Fruit fly (Drosophila melanogaster) whole organism, embryonic: ENCODE results near the gene CG33654.

Source experiments
- Bdp1 ChIP-seq: fragments of 200-800 bp; sonication (Bioruptor generic); optimal IDR thresholded peaks from 3 replicates; lab custom pipeline; 2016; ENCODE audit warnings: missing biosample characterization, missing genetic modification characterization
- Bgb ChIP-seq: fragments of 200-800 bp; sonication (Bioruptor generic); IDR thresholded peaks from 2 replicates; pipeline ENCODE4 v1.3.6; 2022; ENCODE audit warnings: missing biosample characterization, missing genetic modification characterization; ENCODE audit not compliant: partially characterized antibody
- CG10366 ChIP-seq: fragments of 200-800 bp; sonication (Bioruptor generic); IDR thresholded peaks from 2 replicates; pipeline ENCODE4 v1.3.6; 2022; ENCODE audit warnings: missing biosample characterization, missing genetic modification characterization
- CG1233 ChIP-seq: fragments of 200-800 bp; sonication (Bioruptor generic); optimal IDR thresholded peaks from 4 replicates; lab custom pipeline; 2018; ENCODE audit warnings: missing biosample characterization, mild to moderate bottlenecking, missing genetic modification characterization
- CG13123 ChIP-seq: fragments of 200-800 bp; sonication (Bioruptor generic); optimal IDR thresholded peaks from 2 replicates; lab custom pipeline; 2016; ENCODE audit warnings: missing biosample characterization, missing genetic modification characterization
- CG13287 ChIP-seq: fragments of 200-800 bp; sonication (Bioruptor generic); IDR thresholded peaks from 2 replicates; pipeline ENCODE4 v1.3.6; 2022; ENCODE audit warnings: missing biosample characterization, missing genetic modification characterization; ENCODE audit not compliant: partially characterized antibody
- CG14667 ChIP-seq: fragments of 200-800 bp; sonication (Bioruptor generic); IDR thresholded peaks from 2 replicates; pipeline ENCODE4 v1.3.6; 2022; ENCODE audit warnings: missing biosample characterization, missing genetic modification characterization
- CG14710 ChIP-seq: fragments of 200-800 bp; sonication (Bioruptor generic); optimal IDR thresholded peaks from 3 replicates; lab custom pipeline; 2019; ENCODE audit warnings: missing biosample characterization, mild to moderate bottlenecking, missing genetic modification characterization, moderate library complexity
- CG15479 ChIP-seq: fragments of 200-800 bp; sonication (Bioruptor generic); optimal IDR thresholded peaks from 3 replicates; lab custom pipeline; 2019; ENCODE audit warnings: missing biosample characterization, mild to moderate bottlenecking, missing genetic modification characterization, moderate library complexity
- CG17912 ChIP-seq: fragments of 200-800 bp; sonication (Bioruptor generic); optimal IDR thresholded peaks from 2 replicates; lab custom pipeline; 2018; ENCODE audit warnings: missing biosample characterization, mild to moderate bottlenecking, missing genetic modification characterization
- CG30020 ChIP-seq: fragments of 200-800 bp; optimal IDR thresholded peaks from 2 replicates; lab custom pipeline; 2019; ENCODE audit warnings: missing biosample characterization, mild to moderate bottlenecking, missing genetic modification characterization, moderate library complexity
- CG34224 ChIP-seq: fragments of 200-800 bp; sonication (Bioruptor generic); IDR thresholded peaks from 3 replicates; pipeline ENCODE4 v1.3.6; 2022; ENCODE audit warnings: missing biosample characterization, missing genetic modification characterization; ENCODE audit not compliant: partially characterized antibody
- CG34376 ChIP-seq: fragments of 200-800 bp; sonication (Bioruptor generic); optimal IDR thresholded peaks from 2 replicates; lab custom pipeline; 2018; ENCODE audit warnings: missing biosample characterization, mild to moderate bottlenecking, missing genetic modification characterization
- CG42726 ChIP-seq: fragments of 200-800 bp; sonication (Bioruptor generic); IDR thresholded peaks from 2 replicates; pipeline ENCODE4 v1.3.6; 2022; ENCODE audit warnings: missing biosample characterization, missing genetic modification characterization; ENCODE audit not compliant: partially characterized antibody
- CG6765 ChIP-seq: fragments of 200-800 bp; sonication (Bioruptor generic); optimal IDR thresholded peaks from 3 replicates; lab custom pipeline; 2017; ENCODE audit warnings: missing biosample characterization, mild to moderate bottlenecking, missing genetic modification characterization
- CG6791 ChIP-seq: fragments of 200-800 bp; sonication (Bioruptor generic); IDR thresholded peaks from 3 replicates; pipeline ENCODE4 v1.3.6; 2022; ENCODE audit warnings: missing biosample characterization, missing genetic modification characterization; ENCODE audit not compliant: partially characterized antibody
- CoRest ChIP-seq: fragments of 200-800 bp; sonication (Bioruptor generic); optimal IDR thresholded peaks from 3 replicates; lab custom pipeline; 2018; ENCODE audit warnings: missing biosample characterization, mild to moderate bottlenecking, missing genetic modification characterization, moderate library complexity
- D19A ChIP-seq: fragments of 200-800 bp; optimal IDR thresholded peaks from 3 replicates; lab custom pipeline; 2019; ENCODE audit warnings: missing biosample characterization, mild to moderate bottlenecking, missing genetic modification characterization, moderate library complexity
- Deaf1 ChIP-seq: fragments of 200-800 bp; optimal IDR thresholded peaks from 3 replicates; lab custom pipeline; 2019; ENCODE audit warnings: missing biosample characterization, mild to moderate bottlenecking, missing genetic modification characterization, moderate library complexity
- Dfd ChIP-seq, 2 experiments: fragments of >200 bp; optimal IDR thresholded peaks; 2 replicates each; lab custom pipeline; 2017; ENCODE audit warnings: missing biosample characterization in 2 of 2, missing genetic modification characterization in 2 of 2
- E2f2 ChIP-seq: fragments of 200-800 bp; sonication (Bioruptor generic); IDR thresholded peaks from 2 replicates; pipeline ENCODE4 v1.3.6; 2022; ENCODE audit warnings: missing biosample characterization, missing genetic modification characterization
- HHEX ChIP-seq: fragments of 200-800 bp; sonication (Bioruptor generic); optimal IDR thresholded peaks from 3 replicates; lab custom pipeline; 2017; ENCODE audit warnings: missing biosample characterization, mild to moderate bottlenecking, missing genetic modification characterization, missing genetic modification reagents
- Jarid2 ChIP-seq: fragments of 200-800 bp; sonication (Bioruptor generic); optimal IDR thresholded peaks from 3 replicates; lab custom pipeline; 2017; ENCODE audit warnings: mild to moderate bottlenecking, missing biosample characterization, missing genetic modification reagents, missing genetic modification characterization
- Mad ChIP-seq: fragments of 200-800 bp; sonication (Bioruptor generic); optimal IDR thresholded peaks from 2 replicates; lab custom pipeline; 2016; ENCODE audit warnings: missing biosample characterization, missing genetic modification characterization
- NC2α ChIP-seq: fragments of 200-800 bp; sonication (Bioruptor generic); optimal IDR thresholded peaks from 2 replicates; lab custom pipeline; 2016; ENCODE audit warnings: missing biosample characterization, missing genetic modification characterization
- NC2β ChIP-seq: fragments of 200-800 bp; sonication (Bioruptor generic); optimal IDR thresholded peaks from 2 replicates; lab custom pipeline; 2016; ENCODE audit warnings: missing biosample characterization, missing genetic modification characterization
- NFAT ChIP-seq: fragments of 200-800 bp; sonication (Bioruptor generic); IDR thresholded peaks from 2 replicates; pipeline ENCODE4 v1.3.6; 2022; ENCODE audit warnings: missing biosample characterization, missing genetic modification characterization
- Nf-YC ChIP-seq: fragments of 200-800 bp; optimal IDR thresholded peaks from 3 replicates; lab custom pipeline; 2019; ENCODE audit warnings: missing biosample characterization, mild to moderate bottlenecking, missing genetic modification characterization, moderate library complexity
- Scr ChIP-seq: fragments of 200-800 bp; sonication (Bioruptor generic); IDR thresholded peaks from 2 replicates; pipeline ENCODE4 v1.3.6; 2022; ENCODE audit warnings: missing biosample characterization, missing genetic modification characterization; ENCODE audit not compliant: partially characterized antibody
- Side ChIP-seq: fragments of 200-800 bp; sonication (Bioruptor generic); optimal IDR thresholded peaks from 2 replicates; lab custom pipeline; 2016; ENCODE audit warnings: missing biosample characterization, missing genetic modification characterization
- Six4 ChIP-seq: fragments of 200-800 bp; sonication (Bioruptor generic); optimal IDR thresholded peaks from 2 replicates; lab custom pipeline; 2016; ENCODE audit warnings: missing biosample characterization, missing genetic modification characterization
- Spps ChIP-seq: fragments of 200-800 bp; sonication (Bioruptor generic); optimal IDR thresholded peaks from 2 replicates; lab custom pipeline; 2018; ENCODE audit warnings: missing biosample characterization, mild to moderate bottlenecking, missing genetic modification characterization
- Sry-β ChIP-seq: fragments of 200-800 bp; sonication (Bioruptor generic); optimal IDR thresholded peaks from 2 replicates; lab custom pipeline; 2018; ENCODE audit warnings: missing biosample characterization, mild to moderate bottlenecking, missing genetic modification characterization, moderate library complexity
- Tbp ChIP-seq: fragments of >200 bp; optimal IDR thresholded peaks from 2 replicates; lab custom pipeline; 2018; ENCODE audit warnings: missing biosample characterization, missing genetic modification characterization
- az2 ChIP-seq: fragments of 200-800 bp; sonication (Bioruptor generic); optimal IDR thresholded peaks from 3 replicates; lab custom pipeline; 2016; ENCODE audit warnings: missing biosample characterization, missing genetic modification characterization
- bcd ChIP-seq: fragments of 200-800 bp; sonication (Bioruptor generic); optimal IDR thresholded peaks from 2 replicates; lab custom pipeline; 2017; ENCODE audit warnings: missing biosample characterization, mild to moderate bottlenecking, missing genetic modification characterization
- cad ChIP-seq: fragments of >200 bp; optimal IDR thresholded peaks from 2 replicates; lab custom pipeline; 2017; ENCODE audit warnings: missing biosample characterization, missing genetic modification characterization
- crp ChIP-seq, 2 experiments: fragments of 200-800 bp; sonication (Bioruptor generic); optimal IDR thresholded peaks; 2 replicates in 1 of 2; 3 replicates in 1 of 2; lab custom pipeline; 2017; ENCODE audit warnings: missing biosample characterization in 2 of 2, missing genetic modification characterization in 2 of 2, mild to moderate bottlenecking in 1 of 2, moderate library complexity in 1 of 2
- dmrt99B ChIP-seq: fragments of 200-800 bp; sonication (Bioruptor generic); optimal IDR thresholded peaks from 2 replicates; lab custom pipeline; 2018; ENCODE audit warnings: missing biosample characterization, mild to moderate bottlenecking, missing genetic modification characterization, moderate library complexity
- fd102C ChIP-seq: fragments of 200-800 bp; sonication (Bioruptor generic); optimal IDR thresholded peaks from 2 replicates; lab custom pipeline; 2018; ENCODE audit warnings: missing biosample characterization, mild to moderate bottlenecking, missing genetic modification characterization, moderate library complexity
- jumu ChIP-seq: fragments of 200-800 bp; sonication (Bioruptor generic); optimal IDR thresholded peaks from 3 replicates; lab custom pipeline; 2016; ENCODE audit warnings: missing biosample characterization, missing genetic modification characterization
- kay ChIP-seq: fragments of 200-800 bp; sonication (Bioruptor generic); optimal IDR thresholded peaks from 2 replicates; lab custom pipeline; 2016; ENCODE audit warnings: missing biosample characterization, missing genetic modification characterization
- ken ChIP-seq: fragments of 200-800 bp; sonication (Bioruptor generic); IDR thresholded peaks from 3 replicates; pipeline ENCODE4 v1.3.6; 2022; ENCODE audit warnings: missing biosample characterization, missing genetic modification characterization
- lola ChIP-seq, 3 experiments: fragments of >200 bp in 2 of 3; fragments of 200-800 bp in 1 of 3; sonication (Bioruptor generic) in 1 of 3; optimal IDR thresholded peaks; 2 replicates each; lab custom pipeline; 2017 to 2019; ENCODE audit warnings: missing biosample characterization in 3 of 3, missing genetic modification characterization in 3 of 3, mild to moderate bottlenecking in 1 of 3, moderate library complexity in 1 of 3
- lov ChIP-seq, 2 experiments: fragments of 200-800 bp in 1 of 2; fragments of >200 bp in 1 of 2; sonication (Bioruptor generic) in 1 of 2; IDR thresholded peaks in 1 of 2; optimal IDR thresholded peaks in 1 of 2; 2 replicates in 1 of 2; 3 replicates in 1 of 2; pipeline versions ENCODE4 v1.3.6 to Lab custom; 2017 to 2022; ENCODE audit warnings: missing biosample characterization in 1 of 2, missing genetic modification characterization in 1 of 2
- nerfin-1 ChIP-seq: fragments of 200-800 bp; sonication (Bioruptor generic); optimal IDR thresholded peaks from 3 replicates; lab custom pipeline; 2019; ENCODE audit warnings: missing biosample characterization, mild to moderate bottlenecking, missing genetic modification characterization, moderate library complexity
- nmo ChIP-seq: fragments of 200-800 bp; sonication (Bioruptor generic); optimal IDR thresholded peaks from 2 replicates; lab custom pipeline; 2018; ENCODE audit warnings: missing biosample characterization, mild to moderate bottlenecking, missing genetic modification characterization, moderate library complexity
- pan ChIP-seq, 4 experiments: fragments of >200 bp in 3 of 4; fragments of 200-800 bp in 1 of 4; sonication (Bioruptor generic) in 1 of 4; optimal IDR thresholded peaks in 3 of 4; IDR thresholded peaks in 1 of 4; 2 replicates each; pipeline versions ENCODE4 v1.3.6 to Lab custom; 2017 to 2022; ENCODE audit warnings: missing biosample characterization in 2 of 4, missing genetic modification characterization in 2 of 4, mixed read lengths in 1 of 4
- pum ChIP-seq: fragments of 200-800 bp; sonication (Bioruptor generic); optimal IDR thresholded peaks from 2 replicates; lab custom pipeline; 2016; ENCODE audit warnings: missing biosample characterization, missing genetic modification characterization

The CG33654 gene

DNA sequence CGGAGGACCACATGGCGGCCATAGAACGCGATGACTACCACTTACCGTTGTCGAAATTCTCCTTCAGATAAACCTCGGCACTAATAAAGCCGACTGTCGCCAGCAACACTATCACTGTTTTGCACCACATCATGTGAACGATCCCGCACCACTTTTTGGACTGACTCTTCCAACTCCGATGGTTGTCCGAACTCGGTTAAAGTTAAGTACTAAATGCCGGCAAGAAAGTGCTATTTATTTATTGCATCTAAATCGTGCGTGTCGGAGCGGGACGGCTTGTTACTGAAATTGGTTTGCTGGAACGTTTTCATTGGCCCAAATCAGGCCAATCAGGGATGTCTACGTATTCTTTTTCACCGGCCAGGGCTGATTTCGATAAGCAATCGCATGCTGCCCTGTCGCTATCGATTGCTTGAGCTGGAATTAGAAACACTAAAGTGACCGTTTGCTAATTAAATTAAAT is 47.6 kb upstream of the CG33654 start, which contains the start of gene Calr:
Gene Calr, minus strand, starts transcription at position 219 of the 463 bp plus-strand sequence.
- TF ChIP-seq dmrt99B (tag; lab: Kevin White, UChicago) (no peak), crp (GFP tag; optimal IDR thresholded peaks at IDR 0.05; lab: Kevin White, UChicago) (no peak), cad (peak; percentile 89), fd102C (GFP tag; lab: Kevin White, UChicago) (no peak), az2 (GFP tag; lab: Kevin White, UChicago) (no peak), bcd (GFP tag; lab: Kevin White, UChicago) (peak; percentile 36), Six4 (GFP tag; lab: Kevin White, UChicago) (no peak), lov (optimal IDR thresholded peaks at IDR 0.05; lab: Kevin White, UChicago) (no peak), lov (GFP tag; IDR thresholded peaks at IDR 0.05; lab: Robert Waterston, UW) (no peak), CG17912 (GFP tag; lab: Kevin White, UChicago) (peak; percentile 60), D19A (tag; lab: Kevin White, UChicago) (peak; percentile 30), CG15479 (GFP tag; lab: Kevin White, UChicago) (peak; percentile 69), Bdp1 (GFP tag; lab: Kevin White, UChicago) (peak; percentile 34), CG42726 (GFP tag; lab: Robert Waterston, UW) (no peak), kay (peak; percentile 29), Tbp (no peak), nerfin-1 (tag; lab: Kevin White, UChicago) (peak; percentile 59), CG6765 (GFP tag; lab: Kevin White, UChicago) (peak; percentile 5), NFAT (GFP tag; lab: Robert Waterston, UW) (no peak), CG10366 (no peak), CG1233 (GFP tag; lab: Kevin White, UChicago) (peak; percentile 39), ken (GFP tag; lab: Robert Waterston, UW) (no peak), Scr (GFP tag; lab: Robert Waterston, UW) (no peak), CG14667 (no peak), NC2α (GFP tag; lab: Kevin White, UChicago) (peak; percentile 18), Side (GFP tag; lab: Kevin White, UChicago) (peak; percentile 22), CoRest (tag; lab: Kevin White, UChicago) (peak; percentile 67), CG34376 (GFP tag; lab: Kevin White, UChicago) (peak; percentile 69), Jarid2 (GFP tag; lab: Kevin White, UChicago) (peak; percentile 87), CG6791 (GFP tag; lab: Robert Waterston, UW) (no peak), CG13123 (no peak), HHEX (GFP tag; lab: Kevin White, UChicago) (peak; percentile 27), CG34224 (no peak), CG30020 (tag; lab: Kevin White, UChicago) (peak; percentile 61), pan (optimal IDR thresholded peaks at IDR 0.05; lab: Kevin White, UChicago) (no peak), pan (GFP tag; optimal IDR thresholded peaks at IDR 0.05 in 1 of 2, IDR thresholded peaks at IDR 0.05 in 1 of 2) (no peak), pum (no peak), CG14710 (tag; lab: Kevin White, UChicago) (peak; percentile 72), nmo (GFP tag; lab: Kevin White, UChicago) (peak; percentile 47), E2f2 (GFP tag; lab: Robert Waterston, UW) (no peak), Sry-β (GFP tag; lab: Kevin White, UChicago) (no peak), Spps (tag; lab: Kevin White, UChicago) (peak; percentile 38), NC2β (GFP tag; lab: Kevin White, UChicago) (peak; percentile 52), Bgb (GFP tag; lab: Robert Waterston, UW) (no peak), jumu (GFP tag; lab: Kevin White, UChicago) (no peak), Deaf1 (tag; lab: Kevin White, UChicago) (peak; percentile 83), Mad (GFP tag; lab: Kevin White, UChicago) (no peak), Dfd (GFP tag; optimal IDR thresholded peaks at IDR 0.05; lab: Kevin White, UChicago) (no peak), lola (GFP tag; optimal IDR thresholded peaks at IDR 0.05; lab: Kevin White, UChicago) (no peak), CG13287 (GFP tag; lab: Robert Waterston, UW) (no peak), Nf-YC (peak; percentile 100)
